Worm (Caenorhabditis elegans): ENCODE results near the gene clec-212.

DNA sequence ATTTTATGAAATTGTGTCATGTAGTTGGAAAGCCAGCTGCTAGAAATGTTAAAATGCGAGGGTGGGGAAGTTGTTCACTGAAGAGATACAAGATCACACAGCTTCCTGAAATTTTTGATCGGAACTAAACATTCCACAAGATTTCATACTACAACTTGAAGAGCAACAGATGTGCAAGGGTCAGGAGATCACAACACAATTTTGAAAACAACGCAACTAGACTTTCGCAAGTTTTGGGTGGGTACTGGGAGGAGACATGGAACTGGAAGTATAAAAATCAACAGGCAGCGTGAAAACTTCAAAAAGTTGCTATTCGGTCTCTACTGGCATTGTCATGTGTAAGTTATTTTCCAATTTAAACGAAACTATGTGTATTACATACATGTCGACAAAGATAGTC is 18.4 kb downstream of the clec-212 start, which contains the start of gene F19F10.3:
- TF ChIP-seq fos-1 (tag; optimal IDR thresholded peaks at IDR 0.05) = no peak
- TF ChIP-seq jun-1 (tag; optimal IDR thresholded peaks at IDR 0.05) = no peak
- TF ChIP-seq snpc-4 (tag; optimal IDR thresholded peaks at IDR 0.05) = no peak
- no peak for TF ChIP-seq lin-15B (tag; optimal IDR thresholded peaks at IDR 0.05)
- TF ChIP-seq fkh-10 (GFP tag; optimal IDR thresholded peaks at IDR 0.05) = no peak
- TF ChIP-seq hmg-11 (tag; optimal IDR thresholded peaks at IDR 0.05) = no peak
